Fruit fly (Drosophila melanogaster): Measurements from ENCODE around the gene Acox3.

Acox3 gene

dm6 chr2L:6479226-6479906 lies 31.2 kb upstream of the Acox3 start (continued):
- TF ChIP-seq NFAT (GFP tag; IDR thresholded peaks at IDR 0.05) = peak; percentile 27; the same call in 1 of the 2 replicates
- TF ChIP-seq her (GFP tag; optimal IDR thresholded peaks at IDR 0.05) = no peak
- peak; percentile 12; the same call in 1 of the 2 replicates for TF ChIP-seq CG14014 (GFP tag; IDR thresholded peaks at IDR 0.05)
- no peak for TF ChIP-seq slou (GFP tag; optimal IDR thresholded peaks at IDR 0.05)
- TF ChIP-seq mam (GFP tag; optimal IDR thresholded peaks at IDR 0.05) = no peak
- TF ChIP-seq Camta (GFP tag; optimal IDR thresholded peaks at IDR 0.05) = no peak
- TF ChIP-seq CG9727 (GFP tag; optimal IDR thresholded peaks at IDR 0.05) = peak; percentile 23
- no peak for TF ChIP-seq CG7357 (GFP tag; IDR thresholded peaks at IDR 0.05)
- peak; percentile 37 for TF ChIP-seq Fer2 (tag; optimal IDR thresholded peaks at IDR 0.05)
- TF ChIP-seq MTF-1 (GFP tag; optimal IDR thresholded peaks at IDR 0.05; ENCODE audit: borderline replicate concordance) = peak; percentile 62
- TF ChIP-seq crc (GFP tag; optimal IDR thresholded peaks at IDR 0.05) = no peak
- no peak for TF ChIP-seq hb (GFP tag; IDR thresholded peaks at IDR 0.05; ENCODE audit: partially characterized antibody)
- TF ChIP-seq sc (optimal IDR thresholded peaks at IDR 0.05) = no peak
- no peak for TF ChIP-seq sc (GFP tag; optimal IDR thresholded peaks at IDR 0.05)
- TF ChIP-seq emc (GFP tag; optimal IDR thresholded peaks at IDR 0.05) = peak; percentile 18
- TF ChIP-seq Doc2 (GFP tag; IDR thresholded peaks at IDR 0.05) = no peak
- TF ChIP-seq inv (GFP tag; IDR thresholded peaks at IDR 0.05; ENCODE audit: partially characterized antibody) = no peak
- TF ChIP-seq CG3065 (GFP tag; optimal IDR thresholded peaks at IDR 0.05) = no peak
- TF ChIP-seq Lpt (GFP tag; optimal IDR thresholded peaks at IDR 0.05) = no peak
- TF ChIP-seq Hr39 (optimal IDR thresholded peaks at IDR 0.05) = no peak
- TF ChIP-seq bigmax (GFP tag; optimal IDR thresholded peaks at IDR 0.05) = peak; percentile 47
- no peak for TF ChIP-seq grn (GFP tag; optimal IDR thresholded peaks at IDR 0.05)
- no peak for TF ChIP-seq gsb-n (tag; optimal IDR thresholded peaks at IDR 0.05)
- no peak for TF ChIP-seq CG10565 (GFP tag; optimal IDR thresholded peaks at IDR 0.05)
- no peak for TF ChIP-seq CG6654 (GFP tag; optimal IDR thresholded peaks at IDR 0.05)
- no peak for TF ChIP-seq Drgx (GFP tag; IDR thresholded peaks at IDR 0.05)
- no peak for TF ChIP-seq CG1024 (GFP tag; IDR thresholded peaks at IDR 0.05)
- no peak for TF ChIP-seq CG8478 (optimal IDR thresholded peaks at IDR 0.05)
- TF ChIP-seq CG11247 (GFP tag; IDR thresholded peaks at IDR 0.05) = no peak
- TF ChIP-seq Neu2 (GFP tag; optimal IDR thresholded peaks at IDR 0.05; ENCODE audit: borderline replicate concordance) = peak; percentile 54
- TF ChIP-seq CG2129 (GFP tag; IDR thresholded peaks at IDR 0.05; ENCODE audit: partially characterized antibody) = no peak
- peak; percentile 19 for TF ChIP-seq CG15696 (tag; optimal IDR thresholded peaks at IDR 0.05)
- TF ChIP-seq CG12155 (GFP tag; optimal IDR thresholded peaks at IDR 0.05) = peak; percentile 17
- TF ChIP-seq CG11093 (GFP tag; IDR thresholded peaks at IDR 0.05) = no peak
- TF ChIP-seq Hsf (GFP tag; optimal IDR thresholded peaks at IDR 0.05) = no peak
- no peak for TF ChIP-seq CG9609 (GFP tag; optimal IDR thresholded peaks at IDR 0.05)
- TF ChIP-seq pho (GFP tag; optimal IDR thresholded peaks at IDR 0.05) = peak; percentile 19
- peak; percentile 66 for TF ChIP-seq sug (tag; optimal IDR thresholded peaks at IDR 0.05)
- TF ChIP-seq ac (GFP tag; optimal IDR thresholded peaks at IDR 0.05) = no peak
- TF ChIP-seq z (GFP tag; IDR thresholded peaks at IDR 0.05) = no peak
- TF ChIP-seq sim (GFP tag; IDR thresholded peaks at IDR 0.05) = no peak
- no peak for TF ChIP-seq zf30C (GFP tag; optimal IDR thresholded peaks at IDR 0.05)
- TF ChIP-seq yki (optimal IDR thresholded peaks at IDR 0.05) = no peak
- no peak for TF ChIP-seq Sox102F (GFP tag; optimal IDR thresholded peaks at IDR 0.05)
- peak; percentile 52 for TF ChIP-seq Fer3 (tag; optimal IDR thresholded peaks at IDR 0.05)
- no peak for TF ChIP-seq hkb (optimal IDR thresholded peaks at IDR 0.05)
- peak; percentile 47 for TF ChIP-seq hkb (GFP tag; IDR thresholded peaks at IDR 0.05)
- no peak for TF ChIP-seq CG17612 (GFP tag; IDR thresholded peaks at IDR 0.05)
- no peak for TF ChIP-seq CG7786 (GFP tag; optimal IDR thresholded peaks at IDR 0.05)
- peak in 1 of 2 experiments; percentile 4 for TF ChIP-seq Hr78 (GFP tag; optimal IDR thresholded peaks at IDR 0.05)
- peak; percentile 29 for TF ChIP-seq dmrt99B (tag; optimal IDR thresholded peaks at IDR 0.05)
- no peak for TF ChIP-seq ERR (GFP tag; optimal IDR thresholded peaks at IDR 0.05)

All from whole organism, embryonic.